Worm (Caenorhabditis elegans): ENCODE measurements around the gene R05H10.1.
A peak's percentile ranks its signal among the peaks of the same experiment; 100 is the strongest.

Gene R05H10.1

DNA sequence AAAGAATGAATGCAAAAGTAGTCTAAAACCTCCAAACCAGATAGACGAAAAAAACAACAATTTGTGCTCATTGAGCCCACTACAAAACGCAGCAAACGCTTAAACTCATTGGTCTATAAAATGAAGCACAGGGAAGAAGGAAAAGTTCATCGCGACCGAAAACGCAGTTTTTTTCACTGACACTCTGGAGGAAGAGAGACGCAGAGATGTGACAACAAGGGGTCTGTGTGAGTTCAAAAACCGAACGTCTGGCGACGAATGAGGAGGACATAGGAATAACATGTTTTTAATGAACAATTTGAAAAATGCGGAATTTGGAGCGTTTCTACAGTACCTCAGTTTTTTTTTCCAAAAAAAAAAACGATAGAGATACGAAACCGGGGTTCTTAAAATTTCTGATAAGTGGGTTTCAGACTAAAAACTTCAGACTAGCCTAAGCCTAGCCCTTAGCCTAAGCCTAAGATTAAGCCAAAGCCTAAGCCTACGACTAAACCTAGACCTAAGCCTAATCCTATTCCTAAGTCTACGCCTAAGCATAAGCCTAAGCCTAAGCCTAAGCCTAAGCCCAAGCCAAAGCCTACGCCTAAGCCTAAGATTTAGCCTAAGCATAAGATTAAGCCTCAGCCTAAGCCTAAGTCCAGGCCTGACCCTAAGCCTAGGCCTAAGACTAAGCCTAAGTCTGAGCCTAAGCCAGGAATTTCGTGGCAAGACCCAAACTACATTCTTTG, 32.2 kb upstream of the R05H10.1 start:
- no peak for TF ChIP-seq bed-3 (GFP tag; optimal IDR thresholded peaks at IDR 0.05)
- no peak for TF ChIP-seq hlh-1 (tag; optimal IDR thresholded peaks at IDR 0.05)
- TF ChIP-seq sptf-1 (tag; optimal IDR thresholded peaks at IDR 0.05), result no peak
- TF ChIP-seq ham-2 (GFP tag; optimal IDR thresholded peaks at IDR 0.05), result peak; percentile 36

DNA sequence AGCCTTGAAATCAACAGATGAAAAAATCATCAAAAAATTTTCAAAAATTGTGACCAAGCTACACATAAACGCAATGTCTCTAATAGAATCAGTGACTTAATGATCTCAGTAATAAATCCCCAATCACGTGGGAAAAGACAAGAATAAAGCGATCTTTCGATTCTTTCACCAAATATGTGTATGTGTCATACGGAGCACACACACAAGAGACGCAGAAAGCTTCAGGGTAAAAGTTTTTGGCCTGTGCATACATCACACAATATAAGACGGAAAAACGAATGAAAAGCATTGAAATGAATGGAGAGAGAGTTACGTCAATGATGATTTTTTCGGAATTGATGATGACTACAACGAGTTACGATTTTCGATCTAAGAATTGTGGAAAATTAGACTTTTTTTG, 31.2 kb upstream of the R05H10.1 start:
- no peak for TF ChIP-seq nhr-28 (tag; optimal IDR thresholded peaks at IDR 0.05)
- no peak for TF ChIP-seq unc-62 (GFP tag; optimal IDR thresholded peaks at IDR 0.05)
- no peak for TF ChIP-seq drap-1 (GFP tag; optimal IDR thresholded peaks at IDR 0.05)
- no peak for TF ChIP-seq blmp-1 (tag; optimal IDR thresholded peaks at IDR 0.05)
- no peak for TF ChIP-seq ham-2 (GFP tag; optimal IDR thresholded peaks at IDR 0.05)
- TF ChIP-seq lin-13 (tag; optimal IDR thresholded peaks at IDR 0.05), result no peak
- TF ChIP-seq elt-1 (tag; optimal IDR thresholded peaks at IDR 0.05; ENCODE audit: borderline replicate concordance, insufficient read depth), result no peak
- no peak for TF ChIP-seq sem-2 (GFP tag; optimal IDR thresholded peaks at IDR 0.05)
- no peak for TF ChIP-seq ces-1 (GFP tag; optimal IDR thresholded peaks at IDR 0.05)
- TF ChIP-seq unc-120 (tag; optimal IDR thresholded peaks at IDR 0.05; ENCODE audit: poor library complexity, severe bottlenecking), result no peak
- no peak for TF ChIP-seq tbx-8 (GFP tag; optimal IDR thresholded peaks at IDR 0.05)
- no peak for TF ChIP-seq hlh-1 (tag; optimal IDR thresholded peaks at IDR 0.05)
- no peak for TF ChIP-seq ztf-11 (tag; optimal IDR thresholded peaks at IDR 0.05)
- no peak for TF ChIP-seq nhr-76 (tag; optimal IDR thresholded peaks at IDR 0.05)

DNA sequence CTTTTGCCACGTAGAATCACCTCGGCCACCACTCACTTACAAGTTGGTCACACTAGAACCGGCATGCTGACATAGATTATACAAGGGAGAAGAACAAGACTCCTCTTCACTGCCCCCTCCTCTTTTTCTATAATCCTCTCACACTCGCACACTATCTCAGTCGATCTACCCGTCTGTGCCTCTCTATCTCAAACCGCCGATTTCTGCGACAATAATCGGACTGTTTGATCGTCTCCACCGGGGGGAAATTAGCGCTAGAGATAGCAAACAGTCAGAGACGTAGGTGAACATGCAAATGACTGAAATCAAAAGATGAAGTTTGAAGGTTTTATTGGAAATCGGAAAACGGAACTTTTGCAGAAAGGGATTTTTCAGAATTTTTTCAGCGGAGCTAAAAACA, 29.2 kb upstream of the R05H10.1 start:
- TF ChIP-seq blmp-1 (tag; optimal IDR thresholded peaks at IDR 0.05) (no peak), ceh-83 (GFP tag; optimal IDR thresholded peaks at IDR 0.05) (no peak), elt-3 (tag; optimal IDR thresholded peaks at IDR 0.05) (peak; percentile 62), nhr-12 (tag; optimal IDR thresholded peaks at IDR 0.05) (no peak), unc-62 (GFP tag; optimal IDR thresholded peaks at IDR 0.05) (peak; percentile 9), sem-2 (GFP tag; optimal IDR thresholded peaks at IDR 0.05) (no peak), lin-13 (tag; optimal IDR thresholded peaks at IDR 0.05) (no peak), nhr-28 (tag; optimal IDR thresholded peaks at IDR 0.05) (no peak), unc-39 (tag; optimal IDR thresholded peaks at IDR 0.05) (no peak), ham-2 (GFP tag; optimal IDR thresholded peaks at IDR 0.05) (peak; percentile 89), ces-1 (GFP tag; optimal IDR thresholded peaks at IDR 0.05) (no peak), lsy-2 (tag; optimal IDR thresholded peaks at IDR 0.05) (no peak), elt-1 (tag; optimal IDR thresholded peaks at IDR 0.05; ENCODE audit: borderline replicate concordance, insufficient read depth) (peak; percentile 67), drap-1 (GFP tag; optimal IDR thresholded peaks at IDR 0.05) (no peak), nhr-237 (tag; optimal IDR thresholded peaks at IDR 0.05) (peak; percentile 70), lin-32 (GFP tag; optimal IDR thresholded peaks at IDR 0.05) (no peak), pha-4 (tag; optimal IDR thresholded peaks at IDR 0.05) (peak; percentile 73), mep-1 (tag; optimal IDR thresholded peaks at IDR 0.05) (peak; percentile 20), snpc-4 (tag; optimal IDR thresholded peaks at IDR 0.05) (no peak)

DNA sequence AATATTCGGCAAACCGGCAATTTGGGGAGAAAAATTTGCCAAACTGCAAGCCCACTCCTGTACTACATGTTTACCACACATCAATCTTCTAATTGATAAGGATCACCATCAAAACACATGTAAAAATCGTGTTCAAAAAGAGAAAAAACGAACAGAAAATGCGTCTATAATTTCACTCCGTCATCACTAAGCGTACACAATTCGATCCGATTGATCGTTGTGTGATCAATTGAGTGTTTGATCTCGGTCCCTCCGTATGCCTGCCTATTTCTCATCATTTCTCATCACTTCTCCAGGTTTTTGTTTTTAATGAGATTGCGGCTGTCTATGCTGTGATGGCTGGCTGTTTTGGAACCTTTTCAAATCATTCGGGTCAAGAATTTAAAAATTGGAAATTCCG, 26.2 kb upstream of the R05H10.1 start:
- TF ChIP-seq lin-32 (GFP tag; optimal IDR thresholded peaks at IDR 0.05) (no peak), flh-1 (GFP tag; optimal IDR thresholded peaks at IDR 0.05) (no peak), sptf-1 (tag; optimal IDR thresholded peaks at IDR 0.05) (no peak), ceh-43 (GFP tag; optimal IDR thresholded peaks at IDR 0.05) (no peak), tbx-8 (GFP tag; optimal IDR thresholded peaks at IDR 0.05) (no peak), unc-62 (GFP tag; optimal IDR thresholded peaks at IDR 0.05) (no peak)

DNA sequence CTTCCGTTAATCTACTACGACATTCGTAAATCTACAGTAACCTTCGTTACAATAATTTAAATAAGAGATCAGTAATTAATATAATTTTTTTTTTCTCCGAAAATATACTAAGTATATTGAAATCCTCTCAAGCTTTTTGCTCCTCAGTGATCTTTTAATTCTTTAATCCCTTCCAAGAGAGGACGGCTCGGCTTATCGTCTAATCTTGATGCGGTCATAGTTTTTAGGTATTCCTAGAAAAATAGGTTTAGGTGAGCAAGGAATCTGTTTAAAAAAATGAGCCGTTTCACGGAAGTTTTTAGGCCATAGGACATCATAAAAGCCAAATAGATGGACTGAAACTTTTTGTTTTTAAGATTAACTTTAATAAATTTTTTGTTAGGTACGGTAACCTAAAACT, 19.6 kb upstream of the R05H10.1 start:
- TF ChIP-seq drap-1 (GFP tag; optimal IDR thresholded peaks at IDR 0.05) (no peak), sem-2 (GFP tag; optimal IDR thresholded peaks at IDR 0.05) (no peak), ces-1 (GFP tag; optimal IDR thresholded peaks at IDR 0.05) (no peak), nhr-28 (tag; optimal IDR thresholded peaks at IDR 0.05) (no peak), ztf-11 (tag; optimal IDR thresholded peaks at IDR 0.05) (no peak), snpc-4 (tag; optimal IDR thresholded peaks at IDR 0.05) (no peak), hlh-1 (tag; optimal IDR thresholded peaks at IDR 0.05) (no peak), nhr-12 (tag; optimal IDR thresholded peaks at IDR 0.05) (no peak), nhr-76 (tag; optimal IDR thresholded peaks at IDR 0.05) (no peak), nhr-2 (tag; optimal IDR thresholded peaks at IDR 0.05) (no peak), lin-32 (GFP tag; optimal IDR thresholded peaks at IDR 0.05) (no peak), lsy-2 (tag; optimal IDR thresholded peaks at IDR 0.05) (no peak)
